Worm (Caenorhabditis elegans) whole organism, young adult: ENCODE results near the gene nas-28.

Experiments
- B0035.1 ChIP-seq: sonication (generic microtip); optimal IDR thresholded peaks from 2 replicates; lab custom pipeline; 2016; ENCODE audit warnings: missing genetic modification characterization, mild to moderate bottlenecking, missing compliant biosample characterization, missing genotype, missing genetic modification reagents
- F22D6.2 ChIP-seq: sonication (generic microtip); optimal IDR thresholded peaks from 2 replicates; lab custom pipeline; 2016; ENCODE audit warnings: mild to moderate bottlenecking, missing genetic modification characterization, missing compliant biosample characterization
- F49E8.2 ChIP-seq: sonication (generic microtip); optimal IDR thresholded peaks from 3 replicates; lab custom pipeline; 2017; ENCODE audit warnings: missing genetic modification characterization, mild to moderate bottlenecking, missing compliant biosample characterization, antibody characterized with exemption, moderate library complexity; ENCODE audit not compliant: insufficient read depth
- K11D2.4 ChIP-seq: fragments of 200-800 bp; sonication (Bioruptor generic); IDR thresholded peaks from 2 replicates; pipeline ENCODE4 v1.3.6; 2022; ENCODE audit warnings: missing genetic modification reagents, missing genetic modification characterization, missing compliant biosample characterization
- K12H6.12 ChIP-seq: fragments of 200-800 bp; sonication (Bioruptor generic); optimal IDR thresholded peaks from 2 replicates; lab custom pipeline; 2018; ENCODE audit warnings: mild to moderate bottlenecking, missing genetic modification characterization, missing compliant biosample characterization
- T07F8.4 ChIP-seq: sonication (generic microtip); optimal IDR thresholded peaks from 2 replicates; lab custom pipeline; 2016; ENCODE audit warnings: mild to moderate bottlenecking, missing genetic modification characterization, moderate library complexity, missing compliant biosample characterization
- T26A5.8 ChIP-seq: sonication (generic microtip); optimal IDR thresholded peaks from 2 replicates; lab custom pipeline; 2016; ENCODE audit warnings: missing genetic modification characterization, missing compliant biosample characterization
- Y53F4B.3 ChIP-seq: fragments of 200-800 bp; sonication (Bioruptor generic); IDR thresholded peaks from 2 replicates; pipeline ENCODE4 v1.3.6; 2022; ENCODE audit warnings: missing genetic modification reagents, missing genetic modification characterization, missing compliant biosample characterization
- Y53G8AR.9 ChIP-seq: fragments of 200-800 bp; sonication (Bioruptor generic); conservative IDR thresholded peaks from 2 replicates; pipeline ENCODE4 v1.3.6; 2022; ENCODE audit warnings: missing genetic modification reagents, missing genetic modification characterization, missing compliant biosample characterization
- Y56A3A.18 ChIP-seq: fragments of 200-800 bp; sonication (Bioruptor generic); IDR thresholded peaks from 2 replicates; pipeline ENCODE4 v1.3.6; 2022; ENCODE audit warnings: missing genetic modification reagents, missing genetic modification characterization, missing compliant biosample characterization
- aptf-2 ChIP-seq: fragments of 200-800 bp; sonication (Bioruptor generic); conservative IDR thresholded peaks from 2 replicates; pipeline ENCODE4 v1.3.6; 2022; ENCODE audit warnings: missing genetic modification reagents, missing genetic modification characterization, missing compliant biosample characterization
- cebp-1 ChIP-seq, 2 experiments: fragments of 200-800 bp in 1 of 2; sonication (Bioruptor generic) in 1 of 2; sonication (generic microtip) in 1 of 2; IDR thresholded peaks in 1 of 2; optimal IDR thresholded peaks in 1 of 2; 2 replicates each; pipeline versions ENCODE4 v1.3.6 to Lab custom; 2017 to 2022; ENCODE audit warnings: missing compliant biosample characterization in 2 of 2, missing genetic modification characterization in 2 of 2, mild to moderate bottlenecking in 1 of 2, missing genetic modification reagents in 1 of 2, moderate library complexity in 1 of 2
- ceh-40 ChIP-seq: fragments of 200-800 bp; sonication (Bioruptor generic); IDR thresholded peaks from 2 replicates; pipeline ENCODE4 v1.3.6; 2022; ENCODE audit warnings: missing genetic modification characterization, missing compliant biosample characterization
- ceh-58 ChIP-seq: fragments of 200-800 bp; sonication (Bioruptor generic); IDR thresholded peaks from 2 replicates; pipeline ENCODE4 v1.3.6; 2022; ENCODE audit warnings: missing genetic modification characterization, missing compliant biosample characterization
- ceh-79 ChIP-seq: sonication (generic microtip); optimal IDR thresholded peaks from 2 replicates; lab custom pipeline; 2017; ENCODE audit warnings: mild to moderate bottlenecking, missing genetic modification characterization, missing compliant biosample characterization
- die-1 ChIP-seq: sonication (generic microtip); optimal IDR thresholded peaks from 2 replicates; lab custom pipeline; 2016; ENCODE audit warnings: missing genotype, mild to moderate bottlenecking, missing genetic modification characterization, missing compliant biosample characterization
- dox-1 ChIP-seq: fragments of 200-800 bp; sonication (Bioruptor generic); IDR thresholded peaks from 2 replicates; pipeline ENCODE4 v1.3.6; 2022; ENCODE audit warnings: missing genetic modification reagents, missing genetic modification characterization, missing compliant biosample characterization
- dpff-1 ChIP-seq: sonication (generic microtip); optimal IDR thresholded peaks from 2 replicates; lab custom pipeline; 2017; ENCODE audit warnings: mild to moderate bottlenecking, missing genetic modification characterization, missing compliant biosample characterization
- egrh-3 ChIP-seq: fragments of 200-800 bp; sonication (Bioruptor generic); IDR thresholded peaks from 2 replicates; pipeline ENCODE4 v1.3.6; 2022; ENCODE audit warnings: missing genetic modification reagents, missing genetic modification characterization, missing compliant biosample characterization
- hlh-26 ChIP-seq: fragments of 200-800 bp; sonication (Bioruptor generic); conservative IDR thresholded peaks from 2 replicates; pipeline ENCODE4 v1.3.6; 2022; ENCODE audit warnings: missing genetic modification reagents, missing genetic modification characterization, missing compliant biosample characterization
- hmg-1.2 ChIP-seq: fragments of 200-800 bp; sonication (Bioruptor generic); IDR thresholded peaks from 2 replicates; pipeline ENCODE4 v1.3.6; 2022; ENCODE audit warnings: missing genetic modification reagents, missing genetic modification characterization, missing compliant biosample characterization
- let-526 ChIP-seq: fragments of 200-800 bp; sonication (Bioruptor generic); IDR thresholded peaks from 2 replicates; pipeline ENCODE4 v1.3.6; 2022; ENCODE audit warnings: missing genetic modification reagents, missing genetic modification characterization, missing compliant biosample characterization
- let-607 ChIP-seq, 2 experiments: fragments of 200-800 bp in 1 of 2; sonication (Bioruptor generic) in 1 of 2; sonication (generic microtip) in 1 of 2; optimal IDR thresholded peaks; 2 replicates each; lab custom pipeline; 2016 to 2018; ENCODE audit warnings: mild to moderate bottlenecking in 2 of 2, missing compliant biosample characterization in 2 of 2, missing genetic modification characterization in 2 of 2, moderate library complexity in 2 of 2, missing genotype in 1 of 2
- lsl-1 ChIP-seq: fragments of 200-800 bp; sonication (Bioruptor generic); optimal IDR thresholded peaks from 2 replicates; lab custom pipeline; 2018; ENCODE audit warnings: mild to moderate bottlenecking, missing genetic modification characterization, moderate library complexity, missing compliant biosample characterization
- lsy-27 ChIP-seq: sonication (generic microtip); optimal IDR thresholded peaks from 2 replicates; lab custom pipeline; 2017; ENCODE audit warnings: missing genetic modification characterization, mild to moderate bottlenecking, missing compliant biosample characterization, antibody characterized with exemption, missing genotype, borderline replicate concordance; ENCODE audit not compliant: insufficient read depth
- madf-10 ChIP-seq: sonication (generic microtip); optimal IDR thresholded peaks from 2 replicates; lab custom pipeline; 2016; ENCODE audit warnings: mild to moderate bottlenecking, missing genetic modification characterization, missing compliant biosample characterization
- mcd-1 ChIP-seq: fragments of 200-800 bp; sonication (Bioruptor generic); IDR thresholded peaks from 2 replicates; pipeline ENCODE4 v1.3.6; 2022; ENCODE audit warnings: missing genetic modification reagents, missing genetic modification characterization, missing compliant biosample characterization
- mel-28 ChIP-seq: sonication (generic microtip); optimal IDR thresholded peaks from 2 replicates; lab custom pipeline; 2016; ENCODE audit warnings: borderline replicate concordance, mild to moderate bottlenecking, missing genetic modification characterization, missing compliant biosample characterization
- mxl-1 ChIP-seq: sonication (generic microtip); optimal IDR thresholded peaks from 2 replicates; lab custom pipeline; 2016; ENCODE audit warnings: missing genetic modification characterization, missing compliant biosample characterization
- nfya-2 ChIP-seq: fragments of 200-800 bp; sonication (Bioruptor generic); IDR thresholded peaks from 2 replicates; pipeline ENCODE4 v1.3.6; 2022; ENCODE audit warnings: missing genetic modification reagents, missing genetic modification characterization, missing compliant biosample characterization
- nhr-80 ChIP-seq: sonication (generic microtip); optimal IDR thresholded peaks from 2 replicates; lab custom pipeline; 2016; ENCODE audit warnings: missing genetic modification characterization, missing compliant biosample characterization
- nhr-90 ChIP-seq: sonication (generic microtip); optimal IDR thresholded peaks from 2 replicates; lab custom pipeline; 2016; ENCODE audit warnings: missing genotype, mild to moderate bottlenecking, missing genetic modification characterization, missing compliant biosample characterization
- pbrm-1 ChIP-seq: fragments of 200-800 bp; sonication (Bioruptor generic); IDR thresholded peaks from 2 replicates; pipeline ENCODE4 v1.3.6; 2022; ENCODE audit warnings: missing genetic modification reagents, missing genetic modification characterization, missing compliant biosample characterization
- sdz-38 ChIP-seq: sonication (generic microtip); optimal IDR thresholded peaks from 2 replicates; lab custom pipeline; 2016; ENCODE audit warnings: missing genotype, missing genetic modification characterization, missing compliant biosample characterization
- snpc-1.1 ChIP-seq: sonication (generic microtip); optimal IDR thresholded peaks from 2 replicates; lab custom pipeline; 2017; ENCODE audit warnings: missing genetic modification characterization, mild to moderate bottlenecking, missing compliant biosample characterization, antibody characterized with exemption, moderate library complexity, missing genotype, missing genetic modification reagents; ENCODE audit not compliant: insufficient read depth
- snpc-1.3 ChIP-seq: sonication (generic microtip); optimal IDR thresholded peaks from 2 replicates; lab custom pipeline; 2017; ENCODE audit warnings: missing genetic modification characterization, mild to moderate bottlenecking, missing compliant biosample characterization, antibody characterized with exemption, moderate library complexity, missing genotype, missing genetic modification reagents; ENCODE audit not compliant: insufficient read depth
- somi-1 ChIP-seq: fragments of 200-800 bp; sonication (Bioruptor generic); optimal IDR thresholded peaks from 2 replicates; lab custom pipeline; 2018; ENCODE audit warnings: mild to moderate bottlenecking, missing genetic modification characterization, missing compliant biosample characterization
- tlf-1 ChIP-seq: fragments of 200-800 bp; sonication (Bioruptor generic); optimal IDR thresholded peaks from 2 replicates; lab custom pipeline; 2018; ENCODE audit warnings: mild to moderate bottlenecking, missing genetic modification characterization, missing compliant biosample characterization
- unc-62 ChIP-seq: fragments of 150-350 bp; optimal IDR thresholded peaks from 2 replicates; lab custom pipeline; 2014; ENCODE audit warnings: missing biosample characterization, missing genetic modification reagents, missing genetic modification characterization
- xnd-1 ChIP-seq: sonication (generic microtip); optimal IDR thresholded peaks from 2 replicates; lab custom pipeline; 2016; ENCODE audit warnings: missing genotype, missing genetic modification reagents, missing genetic modification characterization, missing compliant biosample characterization
- zfh-2 ChIP-seq: fragments of 200-800 bp; sonication (Bioruptor generic); conservative IDR thresholded peaks from 2 replicates; pipeline ENCODE4 v1.3.6; 2022; ENCODE audit warnings: missing genetic modification reagents, missing genetic modification characterization, missing compliant biosample characterization
- zim-3 ChIP-seq: sonication (generic microtip); optimal IDR thresholded peaks from 2 replicates; lab custom pipeline; 2017; ENCODE audit warnings: mild to moderate bottlenecking, missing genetic modification characterization, moderate library complexity, missing compliant biosample characterization
- ztf-22 ChIP-seq: fragments of 200-800 bp; sonication (Bioruptor generic); optimal IDR thresholded peaks from 2 replicates; lab custom pipeline; 2018; ENCODE audit warnings: mild to moderate bottlenecking, missing genetic modification characterization, moderate library complexity, missing compliant biosample characterization
- ztf-26 ChIP-seq: sonication (generic microtip); optimal IDR thresholded peaks from 2 replicates; lab custom pipeline; 2017; ENCODE audit warnings: missing genetic modification characterization, missing compliant biosample characterization

Gene nas-28

ce11 chrIII:6163381-6163780, 19.6 kb downstream of the nas-28 start:
- TF ChIP-seq nhr-80 (tag; lab: Kevin White, UChicago): peak; percentile 60
- peak; percentile 52 for TF ChIP-seq unc-62 (GFP tag; lab: Kevin White, UChicago)
- no peak for TF ChIP-seq B0035.1 (tag; lab: Kevin White, UChicago)
- peak; percentile 77 to 94 for TF ChIP-seq let-607 (tag; optimal IDR thresholded peaks at IDR 0.05; lab: Kevin White, UChicago)

- TF ChIP-seq madf-10 (tag; lab: Kevin White, UChicago) (peak; percentile 81), die-1 (tag; lab: Kevin White, UChicago) (peak; percentile 86), let-526 (GFP tag; lab: Robert Waterston, UW) (no peak), zfh-2 (GFP tag; lab: Robert Waterston, UW) (no peak), ceh-79 (tag; lab: Kevin White, UChicago) (no peak), dox-1 (GFP tag; lab: Robert Waterston, UW) (peak; percentile 71), egrh-3 (GFP tag; lab: Robert Waterston, UW) (no peak), cebp-1 (GFP tag; IDR thresholded peaks at IDR 0.05; lab: Robert Waterston, UW) (peak; percentile 55), cebp-1 (tag; optimal IDR thresholded peaks at IDR 0.05; lab: Kevin White, UChicago) (peak; percentile 74), dpff-1 (peak; percentile 42), aptf-2 (no peak), T07F8.4 (tag; lab: Kevin White, UChicago) (peak; percentile 57), snpc-1.3 (tag; lab: Kevin White, UChicago) (no peak), hmg-1.2 (GFP tag; lab: Robert Waterston, UW) (peak; percentile 82), Y53G8AR.9 (GFP tag; lab: Robert Waterston, UW) (peak; percentile 68), zim-3 (tag; lab: Kevin White, UChicago) (peak; percentile 39), hlh-26 (GFP tag; lab: Robert Waterston, UW) (no peak), mcd-1 (GFP tag; lab: Robert Waterston, UW) (peak; percentile 62), lsy-27 (peak; percentile 37), T26A5.8 (tag; lab: Kevin White, UChicago) (peak; percentile 76), let-607 (tag; optimal IDR thresholded peaks at IDR 0.05; lab: Kevin White, UChicago) (peak; percentile 48 to 68), pbrm-1 (peak; percentile 81), xnd-1 (no peak), mel-28 (tag; lab: Kevin White, UChicago) (no peak), lsl-1 (GFP tag; lab: Kevin White, UChicago) (peak; percentile 60), K11D2.4 (GFP tag; lab: Robert Waterston, UW) (no peak), ztf-26 (peak; percentile 69), F22D6.2 (peak; percentile 27), ztf-22 (GFP tag; lab: Kevin White, UChicago) (no peak), nhr-90 (tag; lab: Kevin White, UChicago) (peak; percentile 78), F49E8.2 (tag; lab: Kevin White, UChicago) (peak; percentile 60), mxl-1 (tag; lab: Kevin White, UChicago) (peak; percentile 85), Y53F4B.3 (GFP tag; lab: Robert Waterston, UW) (no peak), snpc-1.1 (tag; lab: Kevin White, UChicago) (peak; percentile 57), Y56A3A.18 (peak; percentile 72), nfya-2 (GFP tag; lab: Robert Waterston, UW) (no peak), ceh-58 (GFP tag; lab: Robert Waterston, UW) (no peak), somi-1 (GFP tag; lab: Kevin White, UChicago) (peak; percentile 71), ceh-40 (GFP tag; lab: Robert Waterston, UW) (0 out of 2 replicates have a peak, but pooled peaks have one; percentile 56), sdz-38 (no peak), tlf-1 (GFP tag; lab: Kevin White, UChicago) (peak; percentile 8), K12H6.12 (tag; lab: Kevin White, UChicago) (peak; percentile 61)
Measured at ce11 chrIII:6158642-6159475, 24.2 kb downstream of the nas-28 start, which contains the start of gene nfm-1. nfm-1 (plus strand) TSS chrIII:6159453.
